Worm (Caenorhabditis elegans): ENCODE measurements around the gene C05C9.1.

DNA sequence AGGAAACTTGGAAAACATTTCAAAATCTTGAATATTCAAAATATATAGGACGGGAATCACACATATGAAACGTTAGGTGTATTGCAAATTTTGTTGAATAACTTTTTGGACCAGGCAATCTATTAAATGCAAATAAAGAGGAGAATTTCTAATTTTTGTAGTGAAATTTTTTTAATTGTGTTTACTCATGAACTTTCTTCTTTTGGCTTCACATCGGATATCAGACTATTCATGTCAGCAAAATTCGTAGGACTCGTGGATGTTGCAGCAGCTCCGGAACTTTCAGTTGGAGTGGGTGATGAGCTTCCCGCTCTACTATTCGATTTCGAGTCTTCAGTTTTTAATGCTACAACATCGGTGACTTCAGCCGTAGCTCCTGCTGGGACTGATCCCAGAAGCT, 38.2 kb upstream of the C05C9.1 start:
- TF ChIP-seq dox-1 (GFP tag; IDR thresholded peaks at IDR 0.05): no peak
- no peak for TF ChIP-seq let-526 (GFP tag; IDR thresholded peaks at IDR 0.05)
